Worm (Caenorhabditis elegans) whole organism, young adult: Measurements from ENCODE around the gene T04B2.8.

Source experiments
- T26A5.8 ChIP-seq: sonication (generic microtip); optimal IDR thresholded peaks from 2 replicates; lab custom pipeline; 2016; ENCODE audit warnings: missing genetic modification characterization, missing compliant biosample characterization
- cebp-2 ChIP-seq: fragments of 200-800 bp; sonication (Bioruptor generic); IDR thresholded peaks from 2 replicates; pipeline ENCODE4 v1.3.6; 2022; ENCODE audit warnings: missing genetic modification characterization, missing compliant biosample characterization

- TF ChIP-seq cebp-2 (GFP tag; lab: Robert Waterston, UW) (no peak), T26A5.8 (no peak)
Observed at ce11 chrIV:10075034-10075510, 24.1 kb upstream of the T04B2.8 start, which contains the start of the genes ttbk-4 and W01B6.4.
